Fruit fly (Drosophila melanogaster) whole organism, embryonic: ENCODE data around the gene Gr89a.

Experiments
- BEAF-32 ChIP-seq: fragments of 200-800 bp; sonication (Bioruptor generic); optimal IDR thresholded peaks from 3 replicates; lab custom pipeline; 2017; ENCODE audit warnings: missing biosample characterization, missing genetic modification characterization, mild to moderate bottlenecking, moderate library complexity, missing genetic modification reagents
- CG11723 ChIP-seq: fragments of 200-800 bp; sonication (Bioruptor generic); optimal IDR thresholded peaks from 2 replicates; lab custom pipeline; 2017; ENCODE audit warnings: missing biosample characterization, mild to moderate bottlenecking, missing genetic modification characterization
- CG12236 ChIP-seq: fragments of 200-800 bp; sonication (Bioruptor generic); optimal IDR thresholded peaks from 2 replicates; lab custom pipeline; 2016; ENCODE audit warnings: missing biosample characterization, missing genetic modification characterization
- CG12942 ChIP-seq: fragments of 200-800 bp; sonication (Bioruptor generic); optimal IDR thresholded peaks from 3 replicates; lab custom pipeline; 2016; ENCODE audit warnings: missing biosample characterization, missing genetic modification characterization
- CG13775 ChIP-seq: fragments of 200-800 bp; sonication (Bioruptor generic); optimal IDR thresholded peaks from 3 replicates; lab custom pipeline; 2017; ENCODE audit warnings: missing biosample characterization, mild to moderate bottlenecking, missing genetic modification characterization
- CG1647 ChIP-seq: fragments of 200-800 bp; sonication (Bioruptor generic); optimal IDR thresholded peaks from 3 replicates; lab custom pipeline; 2016; ENCODE audit warnings: missing biosample characterization, missing genetic modification characterization
- CG16779 ChIP-seq: fragments of 200-800 bp; sonication (Bioruptor generic); IDR thresholded peaks from 2 replicates; pipeline ENCODE4 v1.3.6; 2022; ENCODE audit warnings: missing biosample characterization, missing genetic modification characterization
- CG17359 ChIP-seq: fragments of 200-800 bp; sonication (Bioruptor generic); optimal IDR thresholded peaks from 3 replicates; lab custom pipeline; 2018; ENCODE audit warnings: missing biosample characterization, mild to moderate bottlenecking, missing genetic modification characterization, moderate library complexity
- CG2202 ChIP-seq: fragments of 200-800 bp; sonication (Bioruptor generic); optimal IDR thresholded peaks from 2 replicates; lab custom pipeline; 2018; ENCODE audit warnings: missing biosample characterization, mild to moderate bottlenecking, missing genetic modification characterization
- CG31365 ChIP-seq: fragments of 200-800 bp; sonication (Bioruptor generic); optimal IDR thresholded peaks from 2 replicates; lab custom pipeline; 2018; ENCODE audit warnings: missing biosample characterization, mild to moderate bottlenecking, missing genetic modification characterization
- CG6175 ChIP-seq: fragments of 200-800 bp; sonication (Bioruptor generic); IDR thresholded peaks from 3 replicates; pipeline ENCODE4 v1.3.6; 2022; ENCODE audit warnings: missing biosample characterization, missing genetic modification characterization
- CG9727 ChIP-seq: fragments of 200-800 bp; sonication (Bioruptor generic); optimal IDR thresholded peaks from 3 replicates; lab custom pipeline; 2017; ENCODE audit warnings: missing biosample characterization, mild to moderate bottlenecking, missing genetic modification characterization
- CG9932 ChIP-seq: fragments of 200-800 bp; sonication (Bioruptor generic); IDR thresholded peaks from 2 replicates; pipeline ENCODE4 v1.3.6; 2022; ENCODE audit warnings: missing biosample characterization, missing genetic modification characterization
- Dll ChIP-seq: fragments of 200-800 bp; sonication (Bioruptor generic); IDR thresholded peaks from 4 replicates; pipeline ENCODE4 v1.3.6; 2022; ENCODE audit warnings: missing biosample characterization, missing genetic modification characterization; ENCODE audit not compliant: partially characterized antibody
- ERR ChIP-seq: fragments of 200-800 bp; sonication (Bioruptor generic); optimal IDR thresholded peaks from 2 replicates; lab custom pipeline; 2016; ENCODE audit warnings: missing biosample characterization, missing genetic modification characterization
- HmgZ ChIP-seq: fragments of 200-800 bp; sonication (Bioruptor generic); optimal IDR thresholded peaks from 2 replicates; lab custom pipeline; 2018; ENCODE audit warnings: missing biosample characterization, mild to moderate bottlenecking, missing genetic modification characterization
- Hmx ChIP-seq: fragments of 200-800 bp; sonication (Bioruptor generic); optimal IDR thresholded peaks from 2 replicates; lab custom pipeline; 2016; ENCODE audit warnings: missing biosample characterization, missing genetic modification characterization
- Lim3 ChIP-seq: fragments of 200-800 bp; sonication (Bioruptor generic); IDR thresholded peaks from 2 replicates; pipeline ENCODE4 v1.3.6; 2022; ENCODE audit warnings: missing biosample characterization, missing genetic modification characterization
- Nf-YA ChIP-seq: fragments of 200-800 bp; sonication (Bioruptor generic); IDR thresholded peaks from 2 replicates; pipeline ENCODE4 v1.3.6; 2022; ENCODE audit warnings: missing biosample characterization, missing genetic modification characterization
- Oli ChIP-seq: fragments of 200-800 bp; sonication (Bioruptor generic); optimal IDR thresholded peaks from 2 replicates; lab custom pipeline; 2018; ENCODE audit warnings: missing biosample characterization, mild to moderate bottlenecking, missing genetic modification characterization, moderate library complexity
- PHDP ChIP-seq: fragments of 200-800 bp; sonication (Bioruptor generic); optimal IDR thresholded peaks from 3 replicates; lab custom pipeline; 2018; ENCODE audit warnings: missing biosample characterization, mild to moderate bottlenecking, missing genetic modification characterization, moderate library complexity
- Sox100B ChIP-seq: fragments of 200-800 bp; sonication (Bioruptor generic); optimal IDR thresholded peaks from 3 replicates; lab custom pipeline; 2018; ENCODE audit warnings: missing biosample characterization, mild to moderate bottlenecking, missing genetic modification characterization
- Spps ChIP-seq: fragments of 200-800 bp; sonication (Bioruptor generic); optimal IDR thresholded peaks from 2 replicates; lab custom pipeline; 2018; ENCODE audit warnings: missing biosample characterization, mild to moderate bottlenecking, missing genetic modification characterization
- YL-1 ChIP-seq: fragments of 200-800 bp; sonication (Bioruptor generic); optimal IDR thresholded peaks from 3 replicates; lab custom pipeline; 2017; ENCODE audit warnings: missing biosample characterization, mild to moderate bottlenecking, missing genetic modification characterization
- amos ChIP-seq: fragments of 200-800 bp; sonication (Bioruptor generic); IDR thresholded peaks from 2 replicates; pipeline ENCODE4 v1.3.6; 2022; ENCODE audit warnings: missing biosample characterization, missing genetic modification characterization; ENCODE audit not compliant: partially characterized antibody
- az2 ChIP-seq: fragments of 200-800 bp; sonication (Bioruptor generic); optimal IDR thresholded peaks from 3 replicates; lab custom pipeline; 2016; ENCODE audit warnings: missing biosample characterization, missing genetic modification characterization
- btn ChIP-seq: fragments of 200-800 bp; sonication (Bioruptor generic); optimal IDR thresholded peaks from 2 replicates; lab custom pipeline; 2016; ENCODE audit warnings: missing biosample characterization, missing genetic modification characterization
- cas ChIP-seq: fragments of 200-800 bp; sonication (Bioruptor generic); IDR thresholded peaks from 2 replicates; pipeline ENCODE4 v1.3.6; 2022; ENCODE audit warnings: missing biosample characterization, missing genetic modification characterization
- cwo ChIP-seq: fragments of 200-800 bp; sonication (Bioruptor generic); optimal IDR thresholded peaks from 3 replicates; lab custom pipeline; 2017; ENCODE audit warnings: missing biosample characterization, missing genetic modification characterization, mild to moderate bottlenecking, moderate library complexity, missing genetic modification reagents
- disco-r ChIP-seq: fragments of 200-800 bp; sonication (Bioruptor generic); optimal IDR thresholded peaks from 2 replicates; lab custom pipeline; 2016; ENCODE audit warnings: missing biosample characterization, missing genetic modification characterization
- dmrt99B ChIP-seq: fragments of 200-800 bp; sonication (Bioruptor generic); optimal IDR thresholded peaks from 2 replicates; lab custom pipeline; 2018; ENCODE audit warnings: missing biosample characterization, mild to moderate bottlenecking, missing genetic modification characterization, moderate library complexity
- eve ChIP-seq, 2 experiments: fragments of >200 bp; optimal IDR thresholded peaks; 2 replicates each; lab custom pipeline; 2017; ENCODE audit warnings: missing biosample characterization in 2 of 2, missing genetic modification characterization in 2 of 2
- h ChIP-seq: fragments of >200 bp; optimal IDR thresholded peaks from 2 replicates; lab custom pipeline; 2017
- knrl ChIP-seq: fragments of 200-800 bp; sonication (Bioruptor generic); IDR thresholded peaks from 3 replicates; pipeline ENCODE4 v1.3.6; 2022; ENCODE audit warnings: missing biosample characterization, missing genetic modification characterization; ENCODE audit not compliant: partially characterized antibody
- lmd ChIP-seq: fragments of 200-800 bp; sonication (Bioruptor generic); IDR thresholded peaks from 2 replicates; pipeline ENCODE4 v1.3.6; 2022; ENCODE audit warnings: missing biosample characterization, missing genetic modification characterization
- mam ChIP-seq: fragments of 200-800 bp; sonication (Bioruptor generic); optimal IDR thresholded peaks from 3 replicates; lab custom pipeline; 2016; ENCODE audit warnings: missing biosample characterization, missing genetic modification characterization
- mld ChIP-seq: fragments of 200-800 bp; sonication (Bioruptor generic); IDR thresholded peaks from 3 replicates; pipeline ENCODE4 v1.3.6; 2022; ENCODE audit warnings: missing biosample characterization, missing genetic modification characterization; ENCODE audit not compliant: partially characterized antibody
- odd ChIP-seq: fragments of 200-800 bp; sonication (Bioruptor generic); optimal IDR thresholded peaks from 2 replicates; lab custom pipeline; 2017; ENCODE audit warnings: missing biosample characterization, mild to moderate bottlenecking, missing genetic modification characterization
- repo ChIP-seq: fragments of 200-800 bp; sonication (Bioruptor generic); optimal IDR thresholded peaks from 2 replicates; lab custom pipeline; 2016; ENCODE audit warnings: missing biosample characterization, missing genetic modification characterization
- seq ChIP-seq: fragments of 200-800 bp; sonication (Bioruptor generic); IDR thresholded peaks from 2 replicates; pipeline ENCODE4 v1.3.6; 2022; ENCODE audit warnings: missing biosample characterization, missing genetic modification characterization
- sim ChIP-seq: fragments of 200-800 bp; sonication (Bioruptor generic); IDR thresholded peaks from 2 replicates; pipeline ENCODE4 v1.3.6; 2022; ENCODE audit warnings: missing biosample characterization, missing genetic modification characterization
- slbo ChIP-seq: fragments of 200-800 bp; sonication (Bioruptor generic); IDR thresholded peaks from 2 replicates; pipeline ENCODE4 v1.3.6; 2022; ENCODE audit warnings: missing biosample characterization, missing genetic modification characterization
- stc ChIP-seq: fragments of 200-800 bp; sonication (Bioruptor generic); IDR thresholded peaks from 2 replicates; pipeline ENCODE4 v1.3.6; 2022; ENCODE audit warnings: missing biosample characterization, missing genetic modification characterization
- stwl ChIP-seq: fragments of 200-800 bp; sonication (Bioruptor generic); optimal IDR thresholded peaks from 3 replicates; lab custom pipeline; 2018; ENCODE audit warnings: missing biosample characterization, mild to moderate bottlenecking, missing genetic modification characterization, moderate library complexity
- tio ChIP-seq: fragments of 200-800 bp; sonication (Bioruptor generic); optimal IDR thresholded peaks from 2 replicates; lab custom pipeline; 2017; ENCODE audit warnings: missing biosample characterization, missing genetic modification characterization, inconsistent platforms
- toy ChIP-seq: fragments of 200-800 bp; sonication (Bioruptor generic); IDR thresholded peaks from 2 replicates; pipeline ENCODE4 v1.3.6; 2022; ENCODE audit warnings: missing biosample characterization, missing genetic modification characterization
- trh ChIP-seq: fragments of 200-800 bp; sonication (Bioruptor generic); optimal IDR thresholded peaks from 2 replicates; lab custom pipeline; 2016; ENCODE audit warnings: missing biosample characterization, missing genetic modification characterization
- usp ChIP-seq: fragments of >200 bp; optimal IDR thresholded peaks from 2 replicates; lab custom pipeline; 2017; ENCODE audit warnings: missing biosample characterization, missing genetic modification characterization
- zen2 ChIP-seq: fragments of 200-800 bp; sonication (Bioruptor generic); IDR thresholded peaks from 3 replicates; pipeline ENCODE4 v1.3.6; 2022; ENCODE audit warnings: missing biosample characterization, missing genetic modification characterization; ENCODE audit not compliant: partially characterized antibody

Gene Gr89a

dm6 chr3R:16449187-16449973, 49.4 kb downstream of the Gr89a start:
- 0 out of 4 replicates have a peak, but pooled peaks have one; percentile 24 for TF ChIP-seq Dll
- TF ChIP-seq YL-1 (GFP tag; lab: Kevin White, UChicago) = peak; percentile 71
- TF ChIP-seq az2 = peak; percentile 94
- TF ChIP-seq cas (GFP tag; lab: Robert Waterston, UW) = peak; percentile 75
- peak; percentile 72 for TF ChIP-seq seq
- 0 out of 3 replicates have a peak, but pooled peaks have one; percentile 34 for TF ChIP-seq zen2 (GFP tag; lab: Robert Waterston, UW)
- peak; percentile 91 for TF ChIP-seq Nf-YA (GFP tag; lab: Robert Waterston, UW)
- peak; percentile 84 for TF ChIP-seq CG16779
- TF ChIP-seq btn (GFP tag; lab: Kevin White, UChicago) = peak; percentile 93
- peak; percentile 80 for TF ChIP-seq HmgZ
- peak; percentile 66; the same call in 1 of the 2 replicates for TF ChIP-seq Lim3 (GFP tag; lab: Robert Waterston, UW)
- TF ChIP-seq CG13775 (GFP tag; lab: Kevin White, UChicago) = peak; percentile 72
- TF ChIP-seq h (lab: Kevin White, UChicago) = no peak
- TF ChIP-seq CG31365 (tag; lab: Kevin White, UChicago) = peak; percentile 75
- peak; percentile 83 for TF ChIP-seq ERR (GFP tag; lab: Kevin White, UChicago)
- TF ChIP-seq CG12942 (GFP tag; lab: Kevin White, UChicago) = peak; percentile 85
- no peak for TF ChIP-seq tio
- TF ChIP-seq disco-r (GFP tag; lab: Kevin White, UChicago) = peak; percentile 80
- TF ChIP-seq CG1647 (GFP tag; lab: Kevin White, UChicago) = peak; percentile 94
- no peak for TF ChIP-seq mld (GFP tag; lab: Robert Waterston, UW)
- TF ChIP-seq cwo (GFP tag; lab: Kevin White, UChicago) = peak; percentile 73
- TF ChIP-seq CG6175 = peak; percentile 68; the same call in 2 of the 3 replicates
- TF ChIP-seq PHDP (tag; lab: Kevin White, UChicago) = peak; percentile 90
- no peak for TF ChIP-seq eve (GFP tag; optimal IDR thresholded peaks at IDR 0.05; lab: Kevin White, UChicago)
- peak; percentile 83 for TF ChIP-seq CG12236 (GFP tag; lab: Kevin White, UChicago)
- TF ChIP-seq trh (GFP tag; lab: Kevin White, UChicago) = peak; percentile 84
- TF ChIP-seq slbo = peak; percentile 93
- TF ChIP-seq odd (GFP tag; lab: Kevin White, UChicago) = peak; percentile 56
- TF ChIP-seq Sox100B (GFP tag; lab: Kevin White, UChicago) = peak; percentile 88
- TF ChIP-seq dmrt99B = peak; percentile 96
- peak; percentile 65; the same call in 1 of the 2 replicates for TF ChIP-seq toy (GFP tag; lab: Robert Waterston, UW)
- peak; percentile 78 for TF ChIP-seq CG9932 (GFP tag; lab: Robert Waterston, UW)
- TF ChIP-seq mam (GFP tag; lab: Kevin White, UChicago) = peak; percentile 90
- peak; percentile 89 for TF ChIP-seq CG2202 (tag; lab: Kevin White, UChicago)
- TF ChIP-seq Hmx (GFP tag; lab: Kevin White, UChicago) = peak; percentile 34
- TF ChIP-seq stwl (tag; lab: Kevin White, UChicago) = peak; percentile 59
- peak; percentile 94 for TF ChIP-seq sim (GFP tag; lab: Robert Waterston, UW)
- peak; percentile 93 for TF ChIP-seq Oli (tag; lab: Kevin White, UChicago)
- TF ChIP-seq Spps = peak; percentile 94
- TF ChIP-seq stc = peak; percentile 89
- TF ChIP-seq CG11723 (GFP tag; lab: Kevin White, UChicago) = peak; percentile 86
- peak; percentile 95 for TF ChIP-seq repo (GFP tag; lab: Kevin White, UChicago)
- TF ChIP-seq CG17359 (tag; lab: Kevin White, UChicago) = peak; percentile 97
- peak; percentile 92 for TF ChIP-seq CG9727 (GFP tag; lab: Kevin White, UChicago)
- TF ChIP-seq usp = no peak
- TF ChIP-seq BEAF-32 = no peak
- TF ChIP-seq amos = peak; percentile 51; the same call in 1 of the 2 replicates
- peak; percentile 96 for TF ChIP-seq lmd (GFP tag; lab: Robert Waterston, UW)
- TF ChIP-seq knrl (GFP tag; lab: Robert Waterston, UW) = peak; percentile 68; the same call in 2 of the 3 replicates
